Worm (Caenorhabditis elegans) whole organism, L1 larva: ENCODE data around the gene C34E10.12.

Experiments used
- C04F5.9 ChIP-seq: sonication (generic microtip); optimal IDR thresholded peaks from 2 replicates; lab custom pipeline; 2016; ENCODE audit warnings: missing genetic modification characterization, missing compliant biosample characterization
- C16A3.4 ChIP-seq: fragments of 150-350 bp; optimal IDR thresholded peaks from 2 replicates; lab custom pipeline; 2014; ENCODE audit warnings: missing biosample characterization, missing genetic modification characterization
- C34B4.2 ChIP-seq: sonication (generic microtip); optimal IDR thresholded peaks from 2 replicates; lab custom pipeline; 2017; ENCODE audit warnings: mild to moderate bottlenecking, missing genetic modification characterization, missing compliant biosample characterization
- Y116A8C.19 ChIP-seq: sonication (generic microtip); optimal IDR thresholded peaks from 2 replicates; lab custom pipeline; 2016; ENCODE audit warnings: missing compliant biosample characterization, missing genetic modification characterization, borderline replicate concordance
- alr-1 ChIP-seq: fragments of 200-800 bp; sonication (Bioruptor generic); optimal IDR thresholded peaks from 2 replicates; lab custom pipeline; 2018; ENCODE audit warnings: borderline replicate concordance, mild to moderate bottlenecking, missing genetic modification characterization, missing compliant biosample characterization
- aly-2 ChIP-seq: fragments of 150-350 bp; optimal IDR thresholded peaks from 2 replicates; lab custom pipeline; 2014; ENCODE audit warnings: missing biosample characterization, missing genetic modification characterization
- ama-1 ChIP-seq: fragments of 150-350 bp; optimal IDR thresholded peaks from 2 replicates; lab custom pipeline; 2014
- blmp-1 ChIP-seq: fragments of 150-350 bp; optimal IDR thresholded peaks from 2 replicates; lab custom pipeline; 2014; ENCODE audit warnings: missing biosample characterization, missing genetic modification characterization
- ceh-8 ChIP-seq: fragments of 200-800 bp; sonication (Bioruptor generic); optimal IDR thresholded peaks from 2 replicates; lab custom pipeline; 2018; ENCODE audit warnings: mild to moderate bottlenecking, missing genetic modification characterization, moderate library complexity, missing compliant biosample characterization
- ceh-88 ChIP-seq: fragments of 200-800 bp; sonication (Bioruptor generic); IDR thresholded peaks from 2 replicates; pipeline ENCODE4 v1.3.6; 2022; ENCODE audit warnings: missing genetic modification characterization, missing compliant biosample characterization
- ces-1 ChIP-seq: fragments of 150-350 bp; optimal IDR thresholded peaks from 2 replicates; lab custom pipeline; 2014; ENCODE audit warnings: missing biosample characterization, missing genetic modification reagents, missing genetic modification characterization
- dpl-1 ChIP-seq, 3 experiments: fragments of 150-350 bp in 2 of 3; sonication (generic microtip) in 1 of 3; optimal IDR thresholded peaks; 2 replicates each; lab custom pipeline; 2014 to 2017; ENCODE audit warnings: missing biosample characterization in 3 of 3, missing genetic modification characterization in 3 of 3, missing genetic modification reagents in 3 of 3
- efl-1 ChIP-seq, 4 experiments: fragments of 150-350 bp; optimal IDR thresholded peaks in 3 of 4; peaks in 1 of 4; 1 replicate in 1 of 4; 2 replicates in 3 of 4; lab custom pipeline; 2014; ENCODE audit warnings: missing biosample characterization in 2 of 4, missing genetic modification characterization in 2 of 4, missing genetic modification reagents in 2 of 4
- efl-3 ChIP-seq: fragments of 200-800 bp; sonication (Bioruptor generic); optimal IDR thresholded peaks from 2 replicates; lab custom pipeline; 2018; ENCODE audit warnings: mild to moderate bottlenecking, missing genetic modification characterization, missing compliant biosample characterization
- egl-27 ChIP-seq, 2 experiments: fragments of 150-350 bp in 1 of 2; sonication (generic microtip); optimal IDR thresholded peaks; 3 replicates each; lab custom pipeline; 2017 to 2018; ENCODE audit warnings: missing biosample characterization in 2 of 2, missing genetic modification characterization in 2 of 2, missing genetic modification reagents in 2 of 2
- elt-2 ChIP-seq: sonication (generic microtip); optimal IDR thresholded peaks from 2 replicates; lab custom pipeline; 2016; ENCODE audit warnings: missing genetic modification characterization, mild to moderate bottlenecking, inconsistent platforms, missing compliant biosample characterization, missing genetic modification reagents
- fos-1 ChIP-seq: fragments of 150-350 bp; optimal IDR thresholded peaks from 2 replicates; lab custom pipeline; 2014; ENCODE audit warnings: missing biosample characterization, missing genetic modification characterization
- hlh-4 ChIP-seq: sonication (generic microtip); optimal IDR thresholded peaks from 2 replicates; lab custom pipeline; 2016; ENCODE audit warnings: mild to moderate bottlenecking, missing genetic modification characterization, missing compliant biosample characterization
- hpl-2 ChIP-seq: fragments of 150-350 bp; optimal IDR thresholded peaks from 2 replicates; lab custom pipeline; 2014; ENCODE audit warnings: missing biosample characterization, missing genetic modification reagents, missing genetic modification characterization
- jun-1 ChIP-seq: fragments of 150-350 bp; optimal IDR thresholded peaks from 2 replicates; lab custom pipeline; 2014; ENCODE audit warnings: missing biosample characterization, missing genetic modification reagents, missing genetic modification characterization
- lin-14 ChIP-seq: fragments of 200-800 bp; sonication (Bioruptor generic); optimal IDR thresholded peaks from 2 replicates; lab custom pipeline; 2018; ENCODE audit warnings: mild to moderate bottlenecking, missing genetic modification characterization, moderate library complexity, missing compliant biosample characterization
- lin-15B ChIP-seq: fragments of 150-350 bp; sonication (generic microtip); optimal IDR thresholded peaks from 3 replicates; lab custom pipeline; 2014; ENCODE audit warnings: missing biosample characterization, missing genetic modification characterization
- lin-35 ChIP-seq, 2 experiments: fragments of 150-350 bp; optimal IDR thresholded peaks; 2 replicates each; lab custom pipeline; 2014; ENCODE audit warnings: missing biosample characterization in 2 of 2, missing genetic modification characterization in 2 of 2, missing genetic modification reagents in 2 of 2
- lin-39 ChIP-seq: fragments of 150-350 bp; optimal IDR thresholded peaks from 2 replicates; lab custom pipeline; 2014; ENCODE audit warnings: missing biosample characterization, missing genetic modification reagents, missing genetic modification characterization
- lsy-2 ChIP-seq, 2 experiments: fragments of 150-350 bp; optimal IDR thresholded peaks; 2 replicates each; lab custom pipeline; 2014; ENCODE audit warnings: missing biosample characterization in 2 of 2, missing genetic modification characterization in 2 of 2
- mef-2 ChIP-seq: fragments of 150-350 bp; optimal IDR thresholded peaks from 2 replicates; lab custom pipeline; 2014; ENCODE audit warnings: missing biosample characterization, missing genetic modification characterization
- mep-1 ChIP-seq: fragments of 150-350 bp; optimal IDR thresholded peaks from 2 replicates; lab custom pipeline; 2014; ENCODE audit warnings: missing biosample characterization, missing genetic modification characterization
- nhr-12 ChIP-seq: sonication (generic microtip); optimal IDR thresholded peaks from 2 replicates; lab custom pipeline; 2017; ENCODE audit warnings: missing biosample characterization, missing genetic modification characterization
- nhr-19 ChIP-seq: fragments of 200-800 bp; sonication (Bioruptor generic); conservative IDR thresholded peaks from 2 replicates; pipeline ENCODE4 v1.3.6; 2022; ENCODE audit warnings: missing genetic modification characterization, missing compliant biosample characterization
- nhr-20 ChIP-seq: sonication (generic microtip); optimal IDR thresholded peaks from 2 replicates; lab custom pipeline; 2016; ENCODE audit warnings: mild to moderate bottlenecking, missing genetic modification characterization, missing compliant biosample characterization
- nhr-47 ChIP-seq: sonication (generic microtip); optimal IDR thresholded peaks from 2 replicates; lab custom pipeline; 2016; ENCODE audit warnings: mild to moderate bottlenecking, missing genetic modification characterization, moderate library complexity, missing compliant biosample characterization
- nhr-71 ChIP-seq: sonication (generic microtip); optimal IDR thresholded peaks from 2 replicates; lab custom pipeline; 2016; ENCODE audit warnings: mild to moderate bottlenecking, missing genetic modification characterization, moderate library complexity, missing compliant biosample characterization
- nhr-85 ChIP-seq: sonication (generic microtip); peaks from one replicate; lab custom pipeline; 2016; ENCODE audit warnings: missing genetic modification characterization, inconsistent platforms, missing compliant biosample characterization
- nhr-90 ChIP-seq: sonication (generic microtip); optimal IDR thresholded peaks from 2 replicates; lab custom pipeline; 2016; ENCODE audit warnings: mild to moderate bottlenecking, missing genetic modification characterization, missing compliant biosample characterization; ENCODE audit not compliant: poor library complexity
- pqm-1 ChIP-seq: sonication (generic microtip); optimal IDR thresholded peaks from 3 replicates; lab custom pipeline; 2017; ENCODE audit warnings: missing biosample characterization, missing genetic modification characterization
- rnt-1 ChIP-seq: sonication (generic microtip); optimal IDR thresholded peaks from 2 replicates; lab custom pipeline; 2016; ENCODE audit warnings: mild to moderate bottlenecking, missing genetic modification characterization, moderate library complexity, missing compliant biosample characterization
- skn-1 ChIP-seq: fragments of 150-350 bp; optimal IDR thresholded peaks from 2 replicates; lab custom pipeline; 2014; ENCODE audit warnings: missing biosample characterization, missing genetic modification characterization
- snu-23 ChIP-seq: sonication (generic microtip); optimal IDR thresholded peaks from 2 replicates; lab custom pipeline; 2016; ENCODE audit warnings: missing genetic modification characterization, missing compliant biosample characterization
- sup-37 ChIP-seq: fragments of 200-800 bp; sonication (Bioruptor generic); optimal IDR thresholded peaks from 2 replicates; lab custom pipeline; 2018; ENCODE audit warnings: mild to moderate bottlenecking, missing genetic modification characterization, missing compliant biosample characterization
- tbx-2 ChIP-seq: sonication (generic microtip); optimal IDR thresholded peaks from 2 replicates; lab custom pipeline; 2016; ENCODE audit warnings: missing genetic modification characterization, missing compliant biosample characterization
- tlp-1 ChIP-seq: fragments of 150-350 bp; optimal IDR thresholded peaks from 2 replicates; lab custom pipeline; 2014; ENCODE audit warnings: missing biosample characterization, missing genetic modification characterization
- unc-130 ChIP-seq: fragments of 150-350 bp; optimal IDR thresholded peaks from 2 replicates; lab custom pipeline; 2017; ENCODE audit warnings: missing biosample characterization, missing genetic modification characterization, inconsistent platforms
- vab-15 ChIP-seq: sonication (generic microtip); optimal IDR thresholded peaks from 2 replicates; lab custom pipeline; 2017; ENCODE audit warnings: missing genotype, mild to moderate bottlenecking, missing genetic modification characterization, missing compliant biosample characterization
- xbp-1 ChIP-seq: sonication (generic microtip); optimal IDR thresholded peaks from 2 replicates; lab custom pipeline; 2016; ENCODE audit warnings: missing genetic modification characterization, missing compliant biosample characterization
- zag-1 ChIP-seq: fragments of 150-350 bp; optimal IDR thresholded peaks from 2 replicates; lab custom pipeline; 2014; ENCODE audit warnings: missing biosample characterization, missing genetic modification characterization
- zip-4 ChIP-seq: fragments of 200-800 bp; sonication (Bioruptor generic); optimal IDR thresholded peaks from 2 replicates; lab custom pipeline; 2018; ENCODE audit warnings: mild to moderate bottlenecking, missing genetic modification characterization, moderate library complexity, missing compliant biosample characterization
- ztf-4 ChIP-seq: fragments of 150-350 bp; optimal IDR thresholded peaks from 2 replicates; lab custom pipeline; 2014; ENCODE audit warnings: missing biosample characterization, missing genetic modification characterization

Gene C34E10.12

ce11 chrIII:5234312-5234711 lies 6.6 kb upstream of the C34E10.12 start, which contains the start of gene mrps-26:
TSS of gene mrps-26 (plus strand) at chrIII:5234612.
- TF ChIP-seq ztf-4 (tag; lab: Kevin White, UChicago) = no peak
- TF ChIP-seq lin-35 (GFP tag; optimal IDR thresholded peaks at IDR 0.05; lab: Kevin White, UChicago) = no peak
- TF ChIP-seq mep-1 (tag; lab: Kevin White, UChicago) = no peak
- TF ChIP-seq efl-3 (GFP tag; lab: Kevin White, UChicago) = no peak

- TF ChIP-seq pqm-1 (tag; lab: Kevin White, UChicago) = no peak
- no peak for TF ChIP-seq snu-23
- peak; percentile 15 for TF ChIP-seq rnt-1
- peak in 1 of 3 experiments; percentile 20 for TF ChIP-seq dpl-1 (GFP tag; optimal IDR thresholded peaks at IDR 0.05; lab: Kevin White, UChicago)
- TF ChIP-seq ces-1 (GFP tag; lab: Kevin White, UChicago) = no peak
Observed at ce11 chrIII:5233140-5233539, 5.5 kb upstream of the C34E10.12 start.

- peak; percentile 21 to 41 for TF ChIP-seq efl-1 (optimal IDR thresholded peaks at IDR 0.05; lab: Kevin White, UChicago)
- TF ChIP-seq efl-1 (GFP tag; optimal IDR thresholded peaks at IDR 0.05 in 1 of 2; lab: Kevin White, UChicago) = peak in 1 of 2 experiments; percentile 77
- TF ChIP-seq lin-14 = no peak
- peak; percentile 37 for TF ChIP-seq zip-4 (GFP tag; lab: Kevin White, UChicago)
- TF ChIP-seq hlh-4 (tag; lab: Kevin White, UChicago) = no peak
- peak; percentile 90 for TF ChIP-seq ama-1 (lab: Kevin White, UChicago)
- no peak for TF ChIP-seq nhr-12
- no peak for TF ChIP-seq egl-27 (tag; optimal IDR thresholded peaks at IDR 0.05; lab: Kevin White, UChicago)
- TF ChIP-seq nhr-71 = peak; percentile 51
- TF ChIP-seq C16A3.4 (tag; lab: Kevin White, UChicago) = no peak
- no peak for TF ChIP-seq jun-1
- TF ChIP-seq xbp-1 (tag; lab: Kevin White, UChicago) = peak; percentile 3
- TF ChIP-seq unc-130 = no peak
- no peak for TF ChIP-seq vab-15 (tag; lab: Kevin White, UChicago)
- peak; percentile 24 for TF ChIP-seq sup-37
- TF ChIP-seq C34B4.2 (tag; lab: Kevin White, UChicago) = peak; percentile 43
- TF ChIP-seq lin-15B (tag; lab: Kevin White, UChicago) = no peak
- TF ChIP-seq hpl-2 (GFP tag; lab: Kevin White, UChicago) = no peak
- TF ChIP-seq skn-1 = no peak
- TF ChIP-seq fos-1 = peak; percentile 14
- TF ChIP-seq elt-2 (tag; lab: Kevin White, UChicago) = peak; percentile 31
- peak; percentile 25; the same call in 1 of the 2 replicates for TF ChIP-seq nhr-19 (GFP tag; lab: Robert Waterston, UW)
- TF ChIP-seq lin-39 (tag; lab: Kevin White, UChicago) = no peak
- TF ChIP-seq rnt-1 = peak; percentile 15
- no peak for TF ChIP-seq mef-2 (tag; lab: Kevin White, UChicago)
- peak; percentile 36 for TF ChIP-seq nhr-20 (tag; lab: Kevin White, UChicago)
- TF ChIP-seq nhr-85 (tag; lab: Kevin White, UChicago) = no peak
- no peak for TF ChIP-seq tlp-1 (tag; lab: Kevin White, UChicago)
- no peak for TF ChIP-seq zag-1 (tag; lab: Kevin White, UChicago)
- no peak for TF ChIP-seq Y116A8C.19
- TF ChIP-seq lsy-2 (tag; optimal IDR thresholded peaks at IDR 0.05; lab: Kevin White, UChicago) = peak in 1 of 2 experiments; percentile 21
- peak; percentile 22 for TF ChIP-seq snu-23
- TF ChIP-seq aly-2 = peak; percentile 92
- TF ChIP-seq dpl-1 (GFP tag; optimal IDR thresholded peaks at IDR 0.05; lab: Kevin White, UChicago) = no peak
- no peak for TF ChIP-seq alr-1
- TF ChIP-seq blmp-1 (tag; lab: Kevin White, UChicago) = no peak
- TF ChIP-seq nhr-47 (tag; lab: Kevin White, UChicago) = peak; percentile 46
- TF ChIP-seq ceh-8 = no peak
- TF ChIP-seq nhr-90 = peak; percentile 17
- TF ChIP-seq ceh-88 (GFP tag; lab: Robert Waterston, UW) = no peak
- TF ChIP-seq tbx-2 (tag; lab: Kevin White, UChicago) = no peak
- TF ChIP-seq C04F5.9 (tag; lab: Kevin White, UChicago) = no peak
- TF ChIP-seq ztf-4 (tag; lab: Kevin White, UChicago) = peak; percentile 45
Observed at ce11 chrIII:5230415-5230814, 2.7 kb upstream of the C34E10.12 start, which contains the start of gene prmt-5. TSS of gene prmt-5 (plus strand) at chrIII:5230555.
